Fruit fly (Drosophila melanogaster): ENCODE measurements around the gene CG13994.
A peak's percentile ranks its signal among the peaks of the same experiment; 100 is the strongest.

CG13994 gene

DNA sequence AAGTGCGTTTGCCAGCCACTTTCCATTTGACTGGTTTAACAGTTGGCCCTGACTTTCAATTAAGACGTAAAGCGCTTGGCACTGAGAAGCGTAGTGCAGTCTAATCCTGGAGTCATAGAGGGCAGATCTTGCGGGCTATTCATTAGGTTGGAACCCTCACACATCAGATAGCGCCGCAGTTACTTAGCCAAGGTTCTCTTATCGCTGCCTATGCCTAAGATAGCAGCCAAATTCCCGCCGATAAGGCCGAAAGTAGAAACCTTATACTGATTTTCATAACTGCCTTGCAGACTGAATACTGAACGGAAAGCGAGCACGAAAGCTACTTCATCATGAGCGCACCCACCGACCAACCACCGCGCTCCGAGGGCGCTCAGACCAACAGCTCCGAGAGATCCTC, 9.3 kb downstream of the CG13994 start:
- no peak for TF ChIP-seq Vsx2 (GFP tag; optimal IDR thresholded peaks at IDR 0.05; ENCODE audit: partially characterized antibody)
- no peak for TF ChIP-seq jim (GFP tag; optimal IDR thresholded peaks at IDR 0.05)
- TF ChIP-seq sv (GFP tag; optimal IDR thresholded peaks at IDR 0.05), result no peak
- TF ChIP-seq Sp1 (GFP tag; optimal IDR thresholded peaks at IDR 0.05), result no peak
- TF ChIP-seq dl (GFP tag; optimal IDR thresholded peaks at IDR 0.05; ENCODE audit: insufficient read depth in 1 of 2, partially characterized antibody in 2 of 2), result no peak

dm6 chr2L:6073894-6074293, 11.1 kb downstream of the CG13994 start:
- no peak for TF ChIP-seq CG9705 (GFP tag; optimal IDR thresholded peaks at IDR 0.05)
- TF ChIP-seq Rel (GFP tag; optimal IDR thresholded peaks at IDR 0.05), result no peak
- TF ChIP-seq Rel (tag; optimal IDR thresholded peaks at IDR 0.05), result no peak
- TF ChIP-seq dsf (GFP tag; optimal IDR thresholded peaks at IDR 0.05; ENCODE audit: borderline replicate concordance), result no peak
- no peak for TF ChIP-seq CG32264 (GFP tag; optimal IDR thresholded peaks at IDR 0.05)
- TF ChIP-seq Vsx2 (GFP tag; optimal IDR thresholded peaks at IDR 0.05; ENCODE audit: partially characterized antibody), result no peak
- TF ChIP-seq pan (optimal IDR thresholded peaks at IDR 0.05), result no peak

dm6 chr2L:6074314-6074713, 11.5 kb downstream of the CG13994 start:
- no peak for TF ChIP-seq dmrt93B (GFP tag; optimal IDR thresholded peaks at IDR 0.05)
- TF ChIP-seq sage (GFP tag; optimal IDR thresholded peaks at IDR 0.05), result no peak
- TF ChIP-seq usp (GFP tag; optimal IDR thresholded peaks at IDR 0.05), result no peak

DNA sequence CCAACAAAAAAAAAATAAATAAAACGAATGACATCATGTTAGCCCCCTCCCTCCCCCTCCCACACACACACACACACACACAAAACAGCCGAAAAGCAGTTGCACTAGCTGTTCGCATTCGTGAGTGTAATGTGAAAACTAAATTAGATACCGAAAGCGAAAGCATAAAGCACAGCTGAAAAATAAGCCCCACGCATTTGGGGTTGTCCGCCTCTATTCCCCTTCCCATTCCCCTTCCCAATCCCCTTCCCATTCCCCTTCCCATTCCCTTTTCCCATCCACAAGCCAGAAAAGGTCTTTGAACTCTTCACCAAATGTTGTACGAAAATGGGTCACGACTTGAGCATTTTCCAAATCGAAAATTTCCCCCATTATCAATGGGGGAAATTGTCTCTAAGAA, 12.6 kb downstream of the CG13994 start:
- TF ChIP-seq sv (GFP tag; optimal IDR thresholded peaks at IDR 0.05) (no peak), Hr78 (GFP tag; optimal IDR thresholded peaks at IDR 0.05) (no peak), usp (GFP tag; optimal IDR thresholded peaks at IDR 0.05) (no peak), Hr83 (GFP tag; optimal IDR thresholded peaks at IDR 0.05; ENCODE audit: poor library complexity, severe bottlenecking) (no peak), dsf (GFP tag; optimal IDR thresholded peaks at IDR 0.05; ENCODE audit: borderline replicate concordance) (no peak)

DNA sequence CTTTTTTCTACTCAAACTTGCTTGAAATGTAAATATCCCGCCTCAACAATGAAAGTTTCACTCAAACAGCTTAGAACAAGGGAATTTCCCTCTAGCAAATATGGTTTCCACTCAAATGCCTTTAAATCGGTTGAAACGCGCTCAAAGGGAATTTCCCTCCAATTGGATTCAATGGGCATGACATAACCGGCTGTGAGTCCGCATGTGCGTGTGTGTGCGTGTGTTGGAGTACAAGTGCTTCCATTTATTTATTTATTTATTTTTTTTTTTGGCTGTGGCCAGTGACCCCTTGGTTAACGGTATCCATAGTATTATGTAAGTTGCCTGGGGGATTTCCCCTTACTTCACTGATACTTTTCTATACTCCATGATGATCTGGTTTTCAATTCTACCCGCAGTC, 13.4 kb downstream of the CG13994 start:
- TF ChIP-seq h (GFP tag; optimal IDR thresholded peaks at IDR 0.05), result no peak
- no peak for TF ChIP-seq woc (GFP tag; optimal IDR thresholded peaks at IDR 0.05)
- TF ChIP-seq Rel (GFP tag; optimal IDR thresholded peaks at IDR 0.05), result no peak
- TF ChIP-seq Rel (tag; optimal IDR thresholded peaks at IDR 0.05), result peak; percentile 69
- TF ChIP-seq pan (optimal IDR thresholded peaks at IDR 0.05), result no peak

DNA sequence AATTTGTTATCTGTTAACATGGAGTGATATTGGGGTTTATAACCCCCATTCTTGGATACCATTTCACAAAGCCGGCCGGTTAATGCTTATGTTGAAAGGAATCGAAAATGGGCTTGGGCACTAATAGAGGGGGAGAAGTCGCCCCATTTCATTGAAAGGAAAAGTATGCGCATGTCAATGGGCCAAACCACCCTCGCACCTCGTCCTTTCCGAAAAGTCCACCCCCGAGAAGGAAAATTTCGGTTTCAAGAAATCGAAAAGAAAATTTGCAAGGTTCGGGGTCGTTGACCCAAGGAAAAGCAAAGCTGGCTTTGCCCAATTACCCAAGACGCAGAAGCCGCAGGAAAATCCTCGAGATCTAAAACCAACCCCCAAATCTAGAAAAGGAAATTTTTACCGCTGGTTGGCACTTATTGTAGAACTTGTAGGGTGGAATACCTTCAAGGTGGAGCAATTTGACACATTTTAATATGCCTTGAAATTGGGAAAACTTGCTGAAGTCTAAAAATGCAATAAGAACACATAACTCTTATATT, 14.1 kb downstream of the CG13994 start:
- no peak for TF ChIP-seq Sp1 (GFP tag; optimal IDR thresholded peaks at IDR 0.05)
- no peak for TF ChIP-seq N (GFP tag; optimal IDR thresholded peaks at IDR 0.05)
- TF ChIP-seq HLH106 (tag; optimal IDR thresholded peaks at IDR 0.05), result no peak
- TF ChIP-seq brk (GFP tag; optimal IDR thresholded peaks at IDR 0.05), result no peak
- no peak for TF ChIP-seq pan (optimal IDR thresholded peaks at IDR 0.05)
- TF ChIP-seq Jra (GFP tag; optimal IDR thresholded peaks at IDR 0.05), result no peak
- TF ChIP-seq Hr78 (GFP tag; optimal IDR thresholded peaks at IDR 0.05), result no peak
- TF ChIP-seq Abd-B (GFP tag; optimal IDR thresholded peaks at IDR 0.05), result no peak
- TF ChIP-seq sv (GFP tag; optimal IDR thresholded peaks at IDR 0.05), result no peak
- no peak for TF ChIP-seq foxo (GFP tag; optimal IDR thresholded peaks at IDR 0.05)
- no peak for TF ChIP-seq Hnf4 (GFP tag; optimal IDR thresholded peaks at IDR 0.05)
- TF ChIP-seq jim (GFP tag; optimal IDR thresholded peaks at IDR 0.05), result no peak
- no peak for TF ChIP-seq dl (GFP tag; optimal IDR thresholded peaks at IDR 0.05; ENCODE audit: insufficient read depth in 1 of 2, partially characterized antibody in 2 of 2)

dm6 chr2L:6077632-6078031, 14.8 kb downstream of the CG13994 start:
- TF ChIP-seq CG9705 (GFP tag; optimal IDR thresholded peaks at IDR 0.05), result no peak
- TF ChIP-seq usp (GFP tag; optimal IDR thresholded peaks at IDR 0.05), result no peak
- TF ChIP-seq woc (GFP tag; optimal IDR thresholded peaks at IDR 0.05), result no peak
- TF ChIP-seq N (GFP tag; optimal IDR thresholded peaks at IDR 0.05), result no peak
- TF ChIP-seq tai (GFP tag; optimal IDR thresholded peaks at IDR 0.05), result no peak
- TF ChIP-seq h (GFP tag; optimal IDR thresholded peaks at IDR 0.05), result no peak
- TF ChIP-seq rgr (GFP tag; optimal IDR thresholded peaks at IDR 0.05), result no peak
- no peak for TF ChIP-seq Dif (GFP tag; optimal IDR thresholded peaks at IDR 0.05; ENCODE audit: partially characterized antibody)
- TF ChIP-seq ey (GFP tag; optimal IDR thresholded peaks at IDR 0.05), result no peak
- no peak for TF ChIP-seq Jra (GFP tag; optimal IDR thresholded peaks at IDR 0.05)
- no peak for TF ChIP-seq psq (GFP tag; optimal IDR thresholded peaks at IDR 0.05)
- TF ChIP-seq foxo (GFP tag; optimal IDR thresholded peaks at IDR 0.05), result no peak
- TF ChIP-seq CG32264 (GFP tag; optimal IDR thresholded peaks at IDR 0.05), result no peak
- no peak for TF ChIP-seq sv (GFP tag; optimal IDR thresholded peaks at IDR 0.05)
